Fruit fly (Drosophila melanogaster): ENCODE results near the gene CG1523.
A peak's percentile ranks its signal among the peaks of the same experiment; 100 is the strongest.

- peak; percentile 70 for TF ChIP-seq toe (GFP tag; optimal IDR thresholded peaks at IDR 0.05)
- peak; percentile 67 for TF ChIP-seq pad (GFP tag; optimal IDR thresholded peaks at IDR 0.05)
- peak; percentile 50 for TF ChIP-seq tj (GFP tag; optimal IDR thresholded peaks at IDR 0.05)
- peak; percentile 77 for TF ChIP-seq CG7101 (tag; optimal IDR thresholded peaks at IDR 0.05)
- peak; percentile 53 for TF ChIP-seq Mnt (GFP tag; optimal IDR thresholded peaks at IDR 0.05)
- peak; percentile 78 for TF ChIP-seq bab1 (GFP tag; optimal IDR thresholded peaks at IDR 0.05)
- TF ChIP-seq CG1620 (GFP tag; optimal IDR thresholded peaks at IDR 0.05) = peak; percentile 45
- no peak for TF ChIP-seq cnc (optimal IDR thresholded peaks at IDR 0.05)
- TF ChIP-seq CG7045 (GFP tag; optimal IDR thresholded peaks at IDR 0.05) = peak; percentile 78
- peak; percentile 57 for TF ChIP-seq Crg-1 (GFP tag; optimal IDR thresholded peaks at IDR 0.05)
- TF ChIP-seq CG12768 (GFP tag; optimal IDR thresholded peaks at IDR 0.05) = peak; percentile 79
- TF ChIP-seq cic (GFP tag; optimal IDR thresholded peaks at IDR 0.05) = no peak
- TF ChIP-seq Clk (GFP tag; optimal IDR thresholded peaks at IDR 0.05) = peak; percentile 25
- peak; percentile 64 for TF ChIP-seq CG33017 (tag; optimal IDR thresholded peaks at IDR 0.05)
Measured at dm6 chr3R:28819555-28820305, at the start of gene CG1523, which contains the start of gene CG1647.
